Fruit fly (Drosophila melanogaster) whole organism, embryonic: ENCODE measurements around the gene dec.
A peak's percentile ranks its signal among the peaks of the same experiment; 100 is the strongest.

Source experiments
- CG10209 ChIP-seq: fragments of 200-800 bp; sonication (Bioruptor generic); optimal IDR thresholded peaks from 3 replicates; lab custom pipeline; 2017; ENCODE audit warnings: missing biosample characterization, mild to moderate bottlenecking, missing genetic modification characterization, missing genetic modification reagents
- CG11456 ChIP-seq: fragments of 200-800 bp; sonication (Bioruptor generic); IDR thresholded peaks from 3 replicates; pipeline ENCODE4 v1.3.6; 2022; ENCODE audit warnings: missing biosample characterization, missing genetic modification characterization
- CG12071 ChIP-seq: fragments of 200-800 bp; sonication (Bioruptor generic); optimal IDR thresholded peaks from 3 replicates; lab custom pipeline; 2018; ENCODE audit warnings: missing biosample characterization, mild to moderate bottlenecking, missing genetic modification characterization
- CG12744 ChIP-seq: fragments of 200-800 bp; sonication (Bioruptor generic); optimal IDR thresholded peaks from 2 replicates; lab custom pipeline; 2016; ENCODE audit warnings: missing biosample characterization, missing genetic modification characterization
- CG12942 ChIP-seq: fragments of 200-800 bp; sonication (Bioruptor generic); optimal IDR thresholded peaks from 3 replicates; lab custom pipeline; 2016; ENCODE audit warnings: missing biosample characterization, missing genetic modification characterization
- CG1647 ChIP-seq: fragments of 200-800 bp; sonication (Bioruptor generic); optimal IDR thresholded peaks from 3 replicates; lab custom pipeline; 2016; ENCODE audit warnings: missing biosample characterization, missing genetic modification characterization
- CG16863 ChIP-seq: fragments of 200-800 bp; sonication (Bioruptor generic); optimal IDR thresholded peaks from 3 replicates; lab custom pipeline; 2016; ENCODE audit warnings: missing biosample characterization, missing genetic modification characterization
- CG17186 ChIP-seq: fragments of 200-800 bp; sonication (Bioruptor generic); optimal IDR thresholded peaks from 3 replicates; lab custom pipeline; 2017; ENCODE audit warnings: missing biosample characterization, missing genetic modification reagents, missing genetic modification characterization
- CG17829 ChIP-seq: fragments of 200-800 bp; optimal IDR thresholded peaks from 2 replicates; lab custom pipeline; 2019; ENCODE audit warnings: missing biosample characterization, mild to moderate bottlenecking, missing genetic modification characterization, moderate library complexity
- CG3163 ChIP-seq: fragments of 200-800 bp; sonication (Bioruptor generic); optimal IDR thresholded peaks from 3 replicates; lab custom pipeline; 2016; ENCODE audit warnings: missing biosample characterization, missing genetic modification characterization
- CG32772 ChIP-seq: fragments of 200-800 bp; sonication (Bioruptor generic); IDR thresholded peaks from 2 replicates; pipeline ENCODE4 v1.3.6; 2022; ENCODE audit warnings: missing biosample characterization, missing genetic modification characterization
- CG3281 ChIP-seq: fragments of 200-800 bp; sonication (Bioruptor generic); optimal IDR thresholded peaks from 3 replicates; lab custom pipeline; 2017; ENCODE audit warnings: missing biosample characterization, mild to moderate bottlenecking, missing genetic modification characterization
- CG3995 ChIP-seq: fragments of 200-800 bp; sonication (Bioruptor generic); optimal IDR thresholded peaks from 3 replicates; lab custom pipeline; 2016; ENCODE audit warnings: missing biosample characterization, missing genetic modification characterization
- CG6654 ChIP-seq: fragments of 200-800 bp; sonication (Bioruptor generic); optimal IDR thresholded peaks from 2 replicates; lab custom pipeline; 2017; ENCODE audit warnings: missing biosample characterization, mild to moderate bottlenecking, missing genetic modification characterization
- CG6854 ChIP-seq: fragments of 200-800 bp; sonication (Bioruptor generic); optimal IDR thresholded peaks from 3 replicates; lab custom pipeline; 2017; ENCODE audit warnings: missing biosample characterization, mild to moderate bottlenecking, missing genetic modification characterization
- CG7372 ChIP-seq: fragments of 200-800 bp; sonication (Bioruptor generic); IDR thresholded peaks from 2 replicates; pipeline ENCODE4 v1.3.6; 2022; ENCODE audit warnings: missing biosample characterization, missing genetic modification characterization
- CG8388 ChIP-seq: fragments of 200-800 bp; sonication (Bioruptor generic); optimal IDR thresholded peaks from 2 replicates; lab custom pipeline; 2019; ENCODE audit warnings: missing biosample characterization, mild to moderate bottlenecking, missing genetic modification characterization, moderate library complexity
- CG8478 ChIP-seq: fragments of >200 bp; optimal IDR thresholded peaks from 2 replicates; lab custom pipeline; 2018
- D ChIP-seq, 2 experiments: fragments of 200-800 bp in 1 of 2; fragments of >200 bp in 1 of 2; sonication (Bioruptor generic) in 1 of 2; optimal IDR thresholded peaks; 2 replicates in 1 of 2; 3 replicates in 1 of 2; lab custom pipeline; 2017; ENCODE audit warnings: mild to moderate bottlenecking in 1 of 2, missing biosample characterization in 1 of 2, missing genetic modification characterization in 1 of 2, missing genetic modification reagents in 1 of 2
- GATAe ChIP-seq: fragments of 200-800 bp; sonication (Bioruptor generic); conservative IDR thresholded peaks from 2 replicates; pipeline ENCODE4 v1.3.6; 2022; ENCODE audit warnings: missing biosample characterization, missing genetic modification characterization
- H15 ChIP-seq: fragments of 200-800 bp; sonication (Bioruptor generic); IDR thresholded peaks from 3 replicates; pipeline ENCODE4 v1.3.6; 2022; ENCODE audit warnings: missing biosample characterization, missing genetic modification characterization
- HLHmδ ChIP-seq: fragments of 200-800 bp; sonication (Bioruptor generic); optimal IDR thresholded peaks from 2 replicates; lab custom pipeline; 2018; ENCODE audit warnings: missing biosample characterization, mild to moderate bottlenecking, missing genetic modification characterization, moderate library complexity
- Hmr ChIP-seq: fragments of 200-800 bp; sonication (Bioruptor generic); optimal IDR thresholded peaks from 3 replicates; lab custom pipeline; 2017; ENCODE audit warnings: mild to moderate bottlenecking, missing biosample characterization, missing genetic modification reagents, missing genetic modification characterization
- Jarid2 ChIP-seq: fragments of 200-800 bp; sonication (Bioruptor generic); optimal IDR thresholded peaks from 3 replicates; lab custom pipeline; 2017; ENCODE audit warnings: mild to moderate bottlenecking, missing biosample characterization, missing genetic modification reagents, missing genetic modification characterization
- Kr ChIP-seq: fragments of 200-800 bp; sonication (Bioruptor generic); optimal IDR thresholded peaks from 2 replicates; lab custom pipeline; 2017; ENCODE audit warnings: missing biosample characterization, mild to moderate bottlenecking, missing genetic modification characterization
- Lim3 ChIP-seq: fragments of 200-800 bp; sonication (Bioruptor generic); IDR thresholded peaks from 2 replicates; pipeline ENCODE4 v1.3.6; 2022; ENCODE audit warnings: missing biosample characterization, missing genetic modification characterization
- NC2α ChIP-seq: fragments of 200-800 bp; sonication (Bioruptor generic); optimal IDR thresholded peaks from 2 replicates; lab custom pipeline; 2016; ENCODE audit warnings: missing biosample characterization, missing genetic modification characterization
- Oaz ChIP-seq: fragments of 200-800 bp; sonication (Bioruptor generic); IDR thresholded peaks from 2 replicates; pipeline ENCODE4 v1.3.6; 2022; ENCODE audit warnings: missing biosample characterization, missing genetic modification characterization
- YL-1 ChIP-seq: fragments of 200-800 bp; sonication (Bioruptor generic); optimal IDR thresholded peaks from 3 replicates; lab custom pipeline; 2017; ENCODE audit warnings: missing biosample characterization, mild to moderate bottlenecking, missing genetic modification characterization
- al ChIP-seq: fragments of 200-800 bp; sonication (Bioruptor generic); IDR thresholded peaks from 2 replicates; pipeline ENCODE4 v1.3.6; 2022; ENCODE audit warnings: missing biosample characterization, missing genetic modification characterization
- aop ChIP-seq: fragments of 200-800 bp; sonication (Bioruptor generic); IDR thresholded peaks from 2 replicates; pipeline ENCODE4 v1.3.6; 2022; ENCODE audit warnings: missing biosample characterization, missing genetic modification characterization
- ara ChIP-seq: fragments of 200-800 bp; sonication (Bioruptor generic); IDR thresholded peaks from 2 replicates; pipeline ENCODE4 v1.3.6; 2022; ENCODE audit warnings: missing biosample characterization, missing genetic modification characterization
- caup ChIP-seq: fragments of 200-800 bp; sonication (Bioruptor generic); optimal IDR thresholded peaks from 3 replicates; lab custom pipeline; 2017; ENCODE audit warnings: missing biosample characterization, mild to moderate bottlenecking, missing genetic modification characterization, moderate library complexity; ENCODE audit not compliant: severe bottlenecking
- croc ChIP-seq: fragments of 200-800 bp; sonication (Bioruptor generic); conservative IDR thresholded peaks from 3 replicates; pipeline ENCODE4 v1.3.6; 2022; ENCODE audit warnings: missing biosample characterization, missing genetic modification characterization
- dati ChIP-seq: fragments of 200-800 bp; sonication (Bioruptor generic); IDR thresholded peaks from 2 replicates; pipeline ENCODE4 v1.3.6; 2022; ENCODE audit warnings: missing biosample characterization, missing genetic modification characterization
- disco-r ChIP-seq: fragments of 200-800 bp; sonication (Bioruptor generic); optimal IDR thresholded peaks from 2 replicates; lab custom pipeline; 2016; ENCODE audit warnings: missing biosample characterization, missing genetic modification characterization
- esg ChIP-seq: fragments of 200-800 bp; sonication (Bioruptor generic); conservative IDR thresholded peaks from 2 replicates; pipeline ENCODE4 v1.3.6; 2022; ENCODE audit warnings: missing biosample characterization, missing genetic modification characterization
- exex ChIP-seq: fragments of 200-800 bp; sonication (Bioruptor generic); optimal IDR thresholded peaks from 4 replicates; lab custom pipeline; 2018; ENCODE audit warnings: missing biosample characterization, mild to moderate bottlenecking, missing genetic modification characterization, moderate library complexity
- gcm2 ChIP-seq: fragments of 200-800 bp; sonication (Bioruptor generic); optimal IDR thresholded peaks from 2 replicates; lab custom pipeline; 2016; ENCODE audit warnings: missing biosample characterization, missing genetic modification characterization
- hbn ChIP-seq: fragments of 200-800 bp; sonication (Bioruptor generic); IDR thresholded peaks from 2 replicates; pipeline ENCODE4 v1.3.6; 2022; ENCODE audit warnings: missing biosample characterization, missing genetic modification characterization; ENCODE audit not compliant: partially characterized antibody
- jing ChIP-seq: fragments of 200-800 bp; sonication (Bioruptor generic); optimal IDR thresholded peaks from 2 replicates; lab custom pipeline; 2018; ENCODE audit warnings: missing biosample characterization, mild to moderate bottlenecking, missing genetic modification characterization
- lola ChIP-seq, 3 experiments: fragments of >200 bp in 2 of 3; fragments of 200-800 bp in 1 of 3; sonication (Bioruptor generic) in 1 of 3; optimal IDR thresholded peaks; 2 replicates each; lab custom pipeline; 2017 to 2019; ENCODE audit warnings: missing biosample characterization in 3 of 3, missing genetic modification characterization in 3 of 3, mild to moderate bottlenecking in 1 of 3, moderate library complexity in 1 of 3
- oc ChIP-seq: fragments of 200-800 bp; sonication (Bioruptor generic); optimal IDR thresholded peaks from 2 replicates; lab custom pipeline; 2018; ENCODE audit warnings: missing biosample characterization, mild to moderate bottlenecking, missing genetic modification characterization, moderate library complexity
- ro ChIP-seq: fragments of 200-800 bp; sonication (Bioruptor generic); IDR thresholded peaks from 2 replicates; pipeline ENCODE4 v1.3.6; 2022; ENCODE audit warnings: missing biosample characterization, missing genetic modification characterization
- stc ChIP-seq: fragments of 200-800 bp; sonication (Bioruptor generic); IDR thresholded peaks from 2 replicates; pipeline ENCODE4 v1.3.6; 2022; ENCODE audit warnings: missing biosample characterization, missing genetic modification characterization
- vfl ChIP-seq: fragments of 200-800 bp; sonication (Bioruptor generic); optimal IDR thresholded peaks from 2 replicates; lab custom pipeline; 2016; ENCODE audit warnings: missing biosample characterization, missing genetic modification characterization
- wek ChIP-seq: fragments of 200-800 bp; sonication (Bioruptor generic); optimal IDR thresholded peaks from 3 replicates; lab custom pipeline; 2018; ENCODE audit warnings: missing biosample characterization, mild to moderate bottlenecking, missing genetic modification characterization, moderate library complexity
- wor ChIP-seq: fragments of 200-800 bp; sonication (Bioruptor generic); IDR thresholded peaks from 2 replicates; pipeline ENCODE4 v1.3.6; 2022; ENCODE audit warnings: missing biosample characterization, missing genetic modification characterization
- yki ChIP-seq: fragments of >200 bp; optimal IDR thresholded peaks from 3 replicates; lab custom pipeline; 2018

dec gene

DNA sequence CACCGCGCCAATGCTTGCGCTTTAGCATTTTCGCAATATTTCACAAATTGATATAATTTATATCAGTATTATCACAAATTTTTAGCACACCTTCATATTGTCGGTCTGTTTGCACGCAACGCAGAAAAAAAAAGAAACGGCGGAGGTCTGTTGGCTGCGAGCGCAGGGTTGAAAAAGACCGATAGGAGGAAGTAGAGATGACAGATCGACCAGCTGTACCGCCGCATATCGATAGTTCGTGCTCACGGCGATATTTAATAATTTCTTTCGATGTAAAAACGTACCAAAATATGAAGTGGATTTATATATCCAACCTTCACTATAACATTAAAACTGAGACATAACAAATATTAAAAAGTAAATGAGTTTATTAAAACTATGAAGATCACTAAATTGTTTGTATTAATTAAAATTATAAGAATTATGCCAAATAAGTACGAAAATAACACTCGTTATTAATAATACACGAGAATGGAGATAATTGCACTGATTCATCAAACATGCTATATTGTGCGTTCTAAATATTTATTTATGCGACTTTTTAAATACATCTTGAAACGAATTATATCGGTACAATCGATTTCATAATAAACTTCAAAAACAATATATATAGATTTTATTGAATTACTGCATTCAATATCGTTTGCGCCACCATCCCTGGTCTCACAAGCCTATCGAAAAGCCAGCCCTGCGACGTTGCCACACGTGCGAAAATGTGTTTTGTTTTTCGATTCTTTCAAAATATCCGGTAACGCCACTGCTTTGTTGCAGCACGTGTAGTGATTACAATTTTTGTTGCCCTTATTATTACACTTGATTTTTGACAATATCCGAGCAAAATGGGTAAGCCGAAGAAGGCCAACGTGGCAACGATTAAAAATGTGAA, 28.4 kb upstream of the dec start, which contains the start of the genes RpS6 and bys (continued):
- peak; percentile 63 for TF ChIP-seq YL-1 (GFP tag; lab: Kevin White, UChicago)
- no peak for TF ChIP-seq CG16863
- peak; percentile 33 for TF ChIP-seq wek (GFP tag; lab: Kevin White, UChicago)
- TF ChIP-seq wor (GFP tag; lab: Robert Waterston, UW) = no peak
- TF ChIP-seq Jarid2 (GFP tag; lab: Kevin White, UChicago) = peak; percentile 49
- TF ChIP-seq HLHmδ = peak; percentile 76
- no peak for TF ChIP-seq croc (GFP tag; lab: Robert Waterston, UW)
- no peak for TF ChIP-seq gcm2 (GFP tag; lab: Kevin White, UChicago)
- peak; percentile 7 for TF ChIP-seq disco-r (GFP tag; lab: Kevin White, UChicago)
- peak; percentile 58 for TF ChIP-seq hbn
- no peak for TF ChIP-seq stc (GFP tag; lab: Robert Waterston, UW)
- TF ChIP-seq CG17186 (GFP tag; lab: Kevin White, UChicago) = no peak
- peak; percentile 20 for TF ChIP-seq CG8388
- TF ChIP-seq NC2α (GFP tag; lab: Kevin White, UChicago) = no peak
- peak; percentile 13; the same call in 1 of the 2 replicates for TF ChIP-seq ara (GFP tag; lab: Robert Waterston, UW)
- no peak for TF ChIP-seq vfl
- TF ChIP-seq CG6854 (GFP tag; lab: Kevin White, UChicago) = peak; percentile 49
- TF ChIP-seq D (optimal IDR thresholded peaks at IDR 0.05; lab: Kevin White, UChicago) = no peak
- peak; percentile 10 for TF ChIP-seq D (GFP tag; optimal IDR thresholded peaks at IDR 0.05; lab: Kevin White, UChicago)
- TF ChIP-seq exex (tag; lab: Kevin White, UChicago) = no peak
- no peak for TF ChIP-seq CG12744
- peak; percentile 15; the same call in 1 of the 2 replicates for TF ChIP-seq Oaz (GFP tag; lab: Robert Waterston, UW)
- no peak for TF ChIP-seq CG8478
- 0 out of 2 replicates have a peak, but pooled peaks have one; percentile 4 for TF ChIP-seq dati (GFP tag; lab: Robert Waterston, UW)
- peak; percentile 43 for TF ChIP-seq CG10209
- peak; percentile 9 for TF ChIP-seq CG12942 (GFP tag; lab: Kevin White, UChicago)
- peak; percentile 69 for TF ChIP-seq caup (GFP tag; lab: Kevin White, UChicago)
- no peak for TF ChIP-seq esg (GFP tag; lab: Robert Waterston, UW)
- no peak for TF ChIP-seq jing (GFP tag; lab: Kevin White, UChicago)
- no peak for TF ChIP-seq Kr (GFP tag; lab: Kevin White, UChicago)
- TF ChIP-seq CG7372 (GFP tag; lab: Robert Waterston, UW) = no peak
- no peak; the same call in 1 of the 2 replicates for TF ChIP-seq ro (GFP tag; lab: Robert Waterston, UW)
- peak; percentile 68 for TF ChIP-seq Hmr (GFP tag; lab: Kevin White, UChicago)
- peak; percentile 58; the same call in 1 of the 3 replicates for TF ChIP-seq H15 (GFP tag; lab: Robert Waterston, UW)
- peak in 1 of 3 experiments; percentile 61 for TF ChIP-seq lola (GFP tag; optimal IDR thresholded peaks at IDR 0.05; lab: Kevin White, UChicago)
- no peak for TF ChIP-seq oc (tag; lab: Kevin White, UChicago)
- no peak for TF ChIP-seq yki
- TF ChIP-seq CG17829 (tag; lab: Kevin White, UChicago) = peak; percentile 12
- peak; percentile 58 for TF ChIP-seq CG32772 (GFP tag; lab: Robert Waterston, UW)
- TF ChIP-seq CG3163 (GFP tag; lab: Kevin White, UChicago) = no peak
- TF ChIP-seq CG12071 (GFP tag; lab: Kevin White, UChicago) = peak; percentile 55
- peak; percentile 22 for TF ChIP-seq CG3995 (GFP tag; lab: Kevin White, UChicago)
- TF ChIP-seq GATAe (GFP tag; lab: Robert Waterston, UW) = no peak
- TF ChIP-seq CG6654 = no peak
- peak; percentile 38 for TF ChIP-seq al (GFP tag; lab: Robert Waterston, UW)
- no peak for TF ChIP-seq Lim3 (GFP tag; lab: Robert Waterston, UW)
- peak; percentile 88 for TF ChIP-seq aop
- peak; percentile 81 for TF ChIP-seq CG11456
- peak; percentile 67 for TF ChIP-seq CG3281 (GFP tag; lab: Kevin White, UChicago)
- no peak for TF ChIP-seq CG1647
